In genomic region chrIII:11045196-11045595, ce11 we compare ENCODE assay signal across 2 worm cellular contexts.
TF ChIP-seq lines count a peak whose summit lies in the region.

No protein-coding gene starts in this region.

TF ChIP-seq in whole organism, L4 larva, 104 proteins besides CTCF, POLR2A, EP300 and RAD21:
- no peak for TF ChIP-seq F26F4.8 (GFP tag; conservative IDR thresholded peaks at IDR 0.05; lab: Robert Waterston, UW)
- TF ChIP-seq set-16 (GFP tag; IDR thresholded peaks at IDR 0.05; lab: Robert Waterston, UW) = peak; percentile 71
- no peak for TF ChIP-seq T20F7.1 (GFP tag; optimal IDR thresholded peaks at IDR 0.05; lab: Kevin White, UChicago)
- peak; percentile 87 for TF ChIP-seq aha-1 (tag; lab: Kevin White, UChicago)
- peak in 1 of 2 experiments; percentile 1 for TF ChIP-seq unc-62 (GFP tag; optimal IDR thresholded peaks at IDR 0.05 in 1 of 2; lab: Kevin White, UChicago)
- TF ChIP-seq unc-62 (tag; optimal IDR thresholded peaks at IDR 0.05; lab: Kevin White, UChicago) = no peak
- TF ChIP-seq nhr-10 (tag; optimal IDR thresholded peaks at IDR 0.05; lab: Kevin White, UChicago) = no peak
- TF ChIP-seq php-3 (GFP tag; IDR thresholded peaks at IDR 0.05; lab: Robert Waterston, UW) = no peak

TF ChIP-seq in whole organism, young adult, 124 proteins besides CTCF, POLR2A, EP300 and RAD21:
- TF ChIP-seq hlh-12 (tag; optimal IDR thresholded peaks at IDR 0.05; lab: Kevin White, UChicago) (no peak), zfh-2 (GFP tag; conservative IDR thresholded peaks at IDR 0.05; lab: Robert Waterston, UW) (peak; percentile 69), snpc-4 (GFP tag; optimal IDR thresholded peaks at IDR 0.05; lab: Kevin White, UChicago) (no peak), snpc-4 (tag; optimal IDR thresholded peaks at IDR 0.05; lab: Kevin White, UChicago) (no peak)
